Worm (Caenorhabditis elegans): ENCODE results near the gene ZK652.8.
"Not testable (repeated sequence)": the region's sequence is repeated elsewhere in the genome, so short reads cannot be mapped to it uniquely, and the experiment has no call there.

DNA sequence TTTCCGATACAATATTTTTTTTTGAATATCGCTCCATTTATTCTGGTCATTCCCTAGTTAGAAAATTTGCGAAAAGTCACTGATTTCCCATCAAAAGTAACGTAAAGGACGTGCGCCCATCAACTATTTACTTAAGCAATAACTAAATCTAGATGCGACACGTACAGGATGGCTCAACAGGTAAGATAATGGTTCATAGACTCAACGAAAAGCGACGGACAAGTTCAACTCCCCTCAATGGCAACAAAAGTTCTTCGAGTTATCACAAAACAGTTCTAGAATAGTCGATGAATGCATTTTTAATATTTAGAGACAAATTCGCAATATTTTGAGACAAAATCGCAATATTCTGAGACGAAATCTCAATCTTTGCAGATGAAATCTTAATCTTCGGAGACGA lies 22.3 kb downstream of the ZK652.8 start:
- not testable (repeated sequence) for TF ChIP-seq efl-1 (GFP tag; optimal IDR thresholded peaks at IDR 0.05); pha-4 (tag; optimal IDR thresholded peaks at IDR 0.05); unc-62 (GFP tag; optimal IDR thresholded peaks at IDR 0.05); ceh-91 (GFP tag; IDR thresholded peaks at IDR 0.05)

All from whole organism, young adult.